Worm (Caenorhabditis elegans): ENCODE measurements around the gene cyc-2.1.
A peak's percentile ranks its signal among the peaks of the same experiment; 100 is the strongest.

ce11 chrIV:4749728-4750278 lies 991 bp upstream of the cyc-2.1 start, which contains the start of the genes rpl-20 and Y17G9B.5:
- TF ChIP-seq elt-3 (tag; optimal IDR thresholded peaks at IDR 0.05): peak; percentile 88
- peak; percentile 33 for TF ChIP-seq blmp-1 (tag; optimal IDR thresholded peaks at IDR 0.05)
- TF ChIP-seq mab-5 (tag; optimal IDR thresholded peaks at IDR 0.05): peak; percentile 89
- peak; percentile 86 for TF ChIP-seq nhr-28 (tag; optimal IDR thresholded peaks at IDR 0.05)
- TF ChIP-seq unc-62 (GFP tag; optimal IDR thresholded peaks at IDR 0.05): peak; percentile 87
- peak; percentile 100 for TF ChIP-seq lsy-2 (tag; optimal IDR thresholded peaks at IDR 0.05)
- peak; percentile 96 for TF ChIP-seq ces-1 (GFP tag; optimal IDR thresholded peaks at IDR 0.05)
- TF ChIP-seq ceh-39 (tag; optimal IDR thresholded peaks at IDR 0.05): peak; percentile 100
- TF ChIP-seq snpc-4 (tag; optimal IDR thresholded peaks at IDR 0.05): no peak
- peak; percentile 67 for TF ChIP-seq elt-1 (tag; optimal IDR thresholded peaks at IDR 0.05; ENCODE audit: borderline replicate concordance, insufficient read depth)
- TF ChIP-seq ztf-11 (tag; optimal IDR thresholded peaks at IDR 0.05): peak; percentile 84

Measured in whole organism, mixed stage, embryonic.